Worm (Caenorhabditis elegans) whole organism, L4/young adult: ENCODE data around the gene F36H12.5.
"Not testable (repeated sequence)": the region's sequence is repeated elsewhere in the genome, so short reads cannot be mapped to it uniquely, and the experiment has no call there.

Experiments
- W03F9.2 ChIP-seq: fragments of 150-350 bp; optimal IDR thresholded peaks from 2 replicates; lab custom pipeline; 2014; ENCODE audit warnings: missing biosample characterization, missing genetic modification characterization
- dao-5 ChIP-seq: sonication (generic microtip); optimal IDR thresholded peaks from 2 replicates; lab custom pipeline; 2016; ENCODE audit warnings: missing genotype, missing genetic modification characterization, moderate library complexity, missing compliant biosample characterization
- him-1 ChIP-seq: sonication (generic microtip); optimal IDR thresholded peaks from 2 replicates; lab custom pipeline; 2016; ENCODE audit warnings: missing genotype, missing genetic modification reagents, missing genetic modification characterization, missing compliant biosample characterization

The F36H12.5 gene

DNA sequence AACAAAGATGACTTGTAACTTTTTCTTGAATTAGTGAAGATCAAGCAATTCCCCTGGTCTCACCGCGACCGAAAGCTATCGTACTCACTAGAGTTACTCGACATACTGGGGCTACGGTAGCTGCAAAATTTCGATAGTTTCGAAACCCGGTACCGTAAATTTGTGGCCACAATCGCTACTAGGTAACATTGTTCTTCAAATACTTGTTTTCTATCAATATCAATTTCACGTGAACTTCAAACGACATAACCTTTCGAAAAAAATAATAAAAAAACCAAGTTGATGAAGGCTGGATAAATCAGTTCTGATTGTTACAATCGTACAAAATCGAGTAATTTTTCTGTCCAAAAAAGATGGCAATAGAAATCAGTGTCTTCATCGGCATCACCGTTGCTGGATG lies 5.9 kb downstream of the F36H12.5 start, which contains the start of gene F36H12.3:
Gene F36H12.3 (plus strand): TSS at position 301 of the 400 bp plus-strand sequence.
- TF ChIP-seq W03F9.2 (tag; lab: Kevin White, UChicago) (no peak), him-1 (no peak), dao-5 (no peak)

DNA sequence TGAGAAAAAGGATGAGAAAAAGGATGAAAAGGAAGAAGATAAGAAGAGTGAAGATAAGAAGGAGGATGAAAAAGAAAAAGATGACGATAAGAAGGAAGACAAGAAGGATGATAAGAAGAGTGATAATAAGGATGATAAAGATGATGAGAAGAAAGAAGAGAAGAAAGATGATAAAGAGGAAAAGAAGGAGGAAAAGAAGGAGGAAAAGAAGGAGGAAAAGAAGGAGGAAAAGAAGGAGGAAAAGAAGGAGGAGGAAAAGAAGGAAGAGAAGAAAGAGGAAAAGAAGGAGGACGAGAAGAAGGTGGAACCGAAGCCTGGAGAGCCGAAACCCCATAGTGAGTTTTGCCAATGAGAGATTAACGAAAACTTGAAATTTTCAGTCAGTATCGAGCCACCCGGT lies 6.8 kb downstream of the F36H12.5 start:
- TF ChIP-seq dao-5 (no peak), W03F9.2 (tag; lab: Kevin White, UChicago) (no peak), him-1 (no peak)

DNA sequence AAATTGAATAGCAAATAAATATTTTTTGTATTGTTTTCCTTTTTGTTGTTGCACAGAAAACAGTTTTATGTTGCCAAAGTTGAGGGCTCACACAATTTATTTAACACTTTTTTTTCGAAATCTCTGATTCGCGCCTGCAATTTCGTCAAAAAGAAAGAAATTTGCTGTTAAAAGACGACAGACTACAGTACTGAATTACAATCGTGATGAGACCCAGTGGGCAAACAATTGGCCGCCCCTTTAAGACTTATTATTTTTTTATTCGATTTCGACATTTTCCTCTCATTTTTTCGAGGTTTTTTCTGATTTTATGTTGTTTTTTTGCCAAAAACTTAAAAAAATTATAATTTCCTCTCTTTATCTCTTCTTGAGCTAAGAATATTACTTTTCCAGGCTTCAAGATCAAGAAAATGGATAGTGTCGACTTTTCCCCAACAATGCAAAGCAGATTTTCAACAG lies 7.6 kb downstream of the F36H12.5 start, which contains the start of gene slfl-4:
Gene slfl-4 (plus strand): TSS at position 409 of the 459 bp plus-strand sequence.
- no peak for TF ChIP-seq W03F9.2 (tag; lab: Kevin White, UChicago)
- no peak for TF ChIP-seq dao-5
- TF ChIP-seq him-1: no peak

DNA sequence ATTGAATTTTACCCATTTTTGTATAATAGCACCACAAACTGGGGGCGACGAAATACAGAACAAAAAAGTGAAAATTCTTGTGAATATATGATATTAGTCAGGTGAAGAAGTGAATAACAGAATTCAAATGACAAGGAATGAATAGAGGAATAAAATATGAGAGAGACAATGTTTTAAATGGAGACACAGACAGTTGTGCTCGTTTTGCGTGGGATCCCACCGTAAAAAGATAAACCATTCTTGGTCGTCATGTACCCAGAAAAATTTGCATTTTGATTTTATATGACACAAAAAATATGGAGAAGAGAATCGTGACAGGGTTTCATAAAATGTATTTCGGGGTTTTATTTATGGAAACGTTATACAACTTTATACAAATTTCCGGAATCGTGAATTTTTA lies 11.2 kb downstream of the F36H12.5 start, which contains the start of gene F36H12.17:
Gene F36H12.17 (minus strand): TSS at position 101 of the 400 bp plus-strand sequence.
- no peak for TF ChIP-seq him-1
- TF ChIP-seq W03F9.2 (tag; lab: Kevin White, UChicago): no peak

DNA sequence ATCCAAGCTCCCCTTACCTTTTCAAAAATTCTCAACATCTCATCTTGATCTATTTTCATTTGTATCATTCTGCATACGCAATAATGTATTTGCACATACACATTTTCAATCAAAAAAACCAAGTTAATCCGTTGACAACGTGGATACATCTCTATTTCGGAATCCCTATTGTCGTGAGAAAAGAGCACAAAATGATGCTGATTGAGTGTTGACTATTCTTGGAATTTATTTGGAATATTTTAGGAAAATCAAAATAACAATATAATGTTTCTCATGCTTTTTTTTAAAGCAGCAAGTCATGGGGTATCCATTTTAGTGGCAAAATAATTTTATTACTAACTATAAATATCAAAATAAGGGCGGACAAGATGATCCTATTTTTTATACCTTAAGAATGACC lies 14.9 kb downstream of the F36H12.5 start:
- TF ChIP-seq him-1: no peak

DNA sequence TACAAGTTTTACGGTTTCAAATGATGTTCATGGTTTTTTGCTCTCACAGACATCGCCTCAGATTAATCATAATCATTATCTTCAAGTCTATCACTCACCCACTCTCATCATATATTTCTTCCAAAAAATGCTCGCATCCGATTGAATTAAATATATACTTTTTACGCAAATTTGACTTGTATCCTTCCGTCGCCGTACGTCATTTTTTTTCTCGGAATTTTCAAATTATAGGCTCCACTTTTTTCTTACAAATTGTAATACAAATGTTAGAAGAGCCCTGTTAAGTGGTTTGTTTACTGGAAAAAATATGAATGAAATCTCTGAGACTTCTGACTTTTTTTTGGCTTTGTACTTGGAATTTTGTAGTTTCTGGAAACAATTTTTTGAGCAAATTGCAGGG lies 20.6 kb downstream of the F36H12.5 start:
- TF ChIP-seq W03F9.2 (tag; lab: Kevin White, UChicago) (no peak), dao-5 (no peak), him-1 (no peak)

DNA sequence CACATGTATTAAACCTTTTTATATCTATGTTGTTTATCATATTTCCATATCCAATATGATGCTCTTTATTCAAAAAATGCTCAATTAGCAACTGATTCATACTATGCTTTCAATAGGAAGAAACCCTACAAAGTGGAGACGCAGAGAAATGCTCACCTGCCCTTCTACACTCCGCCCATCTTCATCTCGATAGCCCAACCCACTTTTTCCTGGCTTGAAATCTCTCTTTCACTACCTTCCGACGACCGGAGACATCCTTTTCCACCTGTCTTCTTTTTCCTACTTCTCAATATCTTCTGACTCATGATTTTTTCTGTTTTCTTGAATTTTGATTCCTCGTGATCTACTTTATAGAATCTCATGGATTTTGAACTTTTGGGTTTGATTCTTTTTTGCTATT lies 22.4 kb downstream of the F36H12.5 start:
- no peak for TF ChIP-seq W03F9.2 (tag; lab: Kevin White, UChicago)
- TF ChIP-seq him-1: no peak

DNA sequence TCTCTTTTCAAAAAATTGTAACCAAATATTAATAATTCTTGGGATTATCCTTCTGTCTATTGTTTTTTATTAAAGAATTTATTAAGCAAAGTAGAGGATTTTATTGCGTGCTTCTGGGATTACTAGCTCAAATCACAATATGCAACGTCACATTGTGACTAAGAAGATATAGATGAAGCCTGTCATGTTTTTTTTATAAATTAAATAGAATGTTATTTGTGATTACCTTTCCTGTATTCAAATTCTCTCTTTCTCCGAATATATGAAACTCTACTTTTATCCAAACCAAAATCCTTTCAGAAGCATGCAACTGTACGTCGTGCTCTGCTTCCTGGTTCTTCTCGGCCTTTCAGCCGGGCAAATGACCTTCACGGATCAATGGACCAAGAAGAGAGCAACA lies 24.0 kb downstream of the F36H12.5 start, which contains the start of gene nlp-47:
Gene nlp-47 (plus strand): TSS at position 301 of the 400 bp plus-strand sequence.
- TF ChIP-seq W03F9.2 (tag; lab: Kevin White, UChicago) (no peak), him-1 (no peak), dao-5 (no peak)

DNA sequence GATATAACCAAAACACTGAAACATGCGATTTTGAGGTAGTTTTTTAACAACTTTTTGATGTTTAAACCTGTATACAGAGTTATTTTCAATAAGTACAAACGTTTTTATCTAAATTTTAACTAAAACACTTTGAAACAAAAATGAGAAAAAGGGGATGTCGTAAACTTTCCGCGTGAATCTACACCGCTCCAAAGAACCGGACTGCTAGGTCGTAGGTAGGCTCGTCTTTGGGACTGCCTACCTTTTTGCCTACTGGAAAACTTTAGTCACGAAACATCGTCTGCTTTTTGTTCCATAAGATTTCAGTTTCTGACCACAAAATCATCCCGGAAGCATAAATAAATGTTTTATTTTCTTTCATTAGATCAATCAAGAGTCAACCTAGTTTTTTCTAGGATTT lies 24.6 kb downstream of the F36H12.5 start:
- TF ChIP-seq W03F9.2 (tag; lab: Kevin White, UChicago) (no peak), him-1 (no peak), dao-5 (no peak)

DNA sequence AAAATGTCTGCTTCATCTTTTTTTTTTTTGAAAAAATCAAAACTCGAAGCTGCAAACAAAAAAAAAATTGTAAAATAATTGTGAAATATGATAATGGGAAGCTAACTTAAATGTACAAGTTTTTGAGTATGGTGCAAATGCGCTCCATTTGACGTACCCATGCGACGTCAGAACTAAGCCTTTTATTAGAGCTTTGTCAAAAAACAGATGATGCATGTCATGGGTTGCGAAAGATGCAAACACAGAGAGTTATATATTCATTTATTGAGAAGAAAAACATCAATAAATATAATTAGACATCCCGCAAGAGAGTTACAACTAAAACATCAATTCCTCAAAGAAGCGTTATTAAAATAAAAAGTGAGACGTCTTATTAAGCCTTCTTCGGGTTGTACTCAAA lies 27.9 kb downstream of the F36H12.5 start:
- TF ChIP-seq W03F9.2 (tag; lab: Kevin White, UChicago) (no peak), dao-5 (no peak), him-1 (no peak)

DNA sequence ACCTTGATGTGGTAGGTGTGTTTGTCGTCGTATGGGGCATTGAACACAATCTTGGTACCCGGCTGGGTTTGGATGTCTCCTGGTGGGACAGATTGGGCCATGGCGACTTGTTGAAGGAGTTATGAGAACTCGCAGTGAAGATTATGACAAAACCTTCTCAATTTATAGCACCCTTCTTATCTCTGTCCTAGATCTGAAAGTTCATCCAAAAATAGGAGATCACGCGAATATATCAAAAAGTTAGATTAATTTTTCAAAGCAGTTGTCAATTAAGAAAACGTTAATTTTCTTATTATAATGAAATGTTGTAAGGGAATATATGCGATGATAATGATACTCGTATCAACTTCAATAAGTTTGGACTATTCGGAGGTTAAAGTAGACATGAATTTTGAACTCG lies 28.7 kb downstream of the F36H12.5 start, which contains the start of gene msp-51:
Gene msp-51 (minus strand): TSS at position 101 of the 400 bp plus-strand sequence.
- not testable (repeated sequence) for TF ChIP-seq him-1; W03F9.2 (tag; lab: Kevin White, UChicago); dao-5

DNA sequence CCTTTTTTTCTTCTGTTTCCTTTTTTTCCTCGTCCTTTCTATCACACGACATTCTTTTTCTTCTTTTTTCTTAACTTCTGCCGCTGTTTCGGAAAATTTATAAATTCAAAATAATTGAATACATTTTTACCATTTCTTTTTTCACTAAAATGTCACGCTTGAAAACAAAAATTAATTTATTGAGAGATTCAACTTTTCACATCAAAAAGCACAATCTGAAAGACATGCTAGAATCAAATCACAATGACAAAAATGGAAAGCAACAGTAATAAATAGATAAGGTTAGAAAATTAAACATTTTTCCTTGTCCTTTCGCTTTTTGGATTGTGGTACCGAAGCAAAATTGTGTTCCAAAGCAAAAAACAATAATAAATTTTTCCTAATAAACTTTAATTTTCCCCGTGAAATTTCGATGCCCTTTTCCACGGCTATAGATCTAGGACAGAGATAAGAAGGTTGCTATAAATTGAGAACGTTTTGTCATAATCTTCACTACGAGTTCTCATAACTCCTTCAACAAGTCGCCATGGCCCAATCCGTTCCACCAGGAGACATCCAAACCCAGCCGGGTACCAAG lies 30.9 kb downstream of the F36H12.5 start, which contains the start of the genes ZK354.6 and msp-113:
Gene ZK354.6 (minus strand): TSS at position 101 of the 577 bp plus-strand sequence.
Gene msp-113 (plus strand): TSS at position 527 of the 577 bp plus-strand sequence.
- TF ChIP-seq him-1: no peak
- TF ChIP-seq W03F9.2 (tag; lab: Kevin White, UChicago): no peak
- TF ChIP-seq dao-5: no peak

DNA sequence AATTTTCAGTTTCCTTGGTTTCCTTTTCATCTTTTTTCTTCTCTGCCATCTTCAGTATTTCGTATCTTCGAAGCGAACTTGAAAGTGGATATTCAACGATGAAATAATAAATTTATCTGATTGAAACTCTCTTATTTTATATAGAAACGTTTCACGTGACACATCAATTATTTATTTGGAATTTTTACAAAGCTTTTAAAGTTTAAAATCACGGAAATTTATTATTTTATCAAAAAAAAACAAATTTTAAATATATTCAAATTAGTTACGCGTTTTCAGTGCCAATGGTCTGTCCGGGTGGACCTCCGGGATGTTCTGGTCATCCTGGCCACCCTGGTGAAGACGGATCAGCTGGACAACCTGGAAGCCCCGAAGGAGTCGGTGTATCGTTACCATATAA lies 36.5 kb downstream of the F36H12.5 start, which contains the start of gene ZK354.7:
Gene ZK354.7 (minus strand): TSS at position 101 of the 400 bp plus-strand sequence.
- no peak for TF ChIP-seq dao-5
- no peak for TF ChIP-seq him-1

DNA sequence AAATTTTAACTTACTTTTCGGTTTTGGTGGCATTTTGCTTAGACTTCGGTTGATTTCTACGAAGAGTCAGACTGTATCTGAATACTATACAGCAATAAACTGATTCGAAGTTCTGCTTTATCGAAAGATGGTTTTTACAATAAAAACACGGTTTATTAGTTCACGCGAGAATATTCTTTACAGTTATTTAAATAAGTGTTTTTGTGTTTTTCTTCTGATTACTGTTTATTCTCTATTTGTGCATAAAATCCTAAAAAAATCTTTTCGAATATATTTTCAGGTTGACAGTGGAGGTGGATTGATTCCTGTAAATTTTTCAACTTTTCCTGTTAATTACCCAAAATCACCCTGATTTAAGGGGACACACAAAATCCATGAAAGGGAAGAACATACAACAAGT lies 39.5 kb downstream of the F36H12.5 start, which contains the start of gene ZK354.8:
Gene ZK354.8 (minus strand): TSS at position 101 of the 400 bp plus-strand sequence.
- TF ChIP-seq him-1: no peak
- TF ChIP-seq dao-5: no peak
- no peak for TF ChIP-seq W03F9.2 (tag; lab: Kevin White, UChicago)

DNA sequence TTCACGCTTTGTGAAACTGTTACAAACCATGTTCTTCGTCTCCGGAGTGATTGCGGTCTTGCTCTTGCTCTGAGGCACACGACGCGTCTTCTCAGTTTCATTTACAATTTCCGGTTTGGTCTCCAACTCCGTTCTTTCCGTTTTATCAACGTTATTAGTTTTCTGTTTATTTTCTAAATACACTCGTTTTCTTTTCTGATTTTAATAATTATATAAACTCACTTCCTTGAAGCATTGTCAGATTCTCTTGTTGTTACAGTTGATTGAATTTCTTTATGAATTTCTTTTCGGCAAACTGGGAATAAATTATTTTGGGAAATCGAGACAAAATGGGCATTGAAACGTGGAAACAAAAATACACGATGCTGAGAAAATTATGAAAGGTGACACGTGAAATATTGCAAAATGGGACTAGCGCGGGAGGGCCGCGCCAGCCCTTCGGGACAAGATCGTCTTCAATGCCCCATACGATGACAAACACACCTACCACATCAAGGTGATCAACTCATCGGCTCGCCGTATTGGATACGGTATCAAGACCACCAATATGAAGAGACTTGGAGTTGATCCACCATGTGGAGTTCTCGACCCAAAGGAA lies 41.6 kb downstream of the F36H12.5 start, which contains the start of the genes ZK354.9 and msp-58:
Gene ZK354.9 (minus strand): TSS at position 101 of the 598 bp plus-strand sequence.
Gene msp-58 (plus strand): TSS at position 548 of the 598 bp plus-strand sequence.
- not testable (repeated sequence) for TF ChIP-seq dao-5; him-1; W03F9.2 (tag; lab: Kevin White, UChicago)
